Worm (Caenorhabditis elegans) whole organism, L3 larva: ENCODE measurements around the gene K12B6.11.

Source experiments
- aly-2 ChIP-seq: fragments of 150-350 bp; optimal IDR thresholded peaks from 2 replicates; lab custom pipeline; 2014; ENCODE audit warnings: missing biosample characterization, missing genetic modification characterization
- ceh-82 ChIP-seq: fragments of 150-350 bp; optimal IDR thresholded peaks from 2 replicates; lab custom pipeline; 2014; ENCODE audit warnings: missing biosample characterization, missing genetic modification characterization
- elt-1 ChIP-seq: fragments of 150-350 bp; optimal IDR thresholded peaks from 2 replicates; lab custom pipeline; 2014; ENCODE audit warnings: missing biosample characterization, missing genetic modification characterization
- fkh-10 ChIP-seq: sonication (generic microtip); optimal IDR thresholded peaks from 2 replicates; lab custom pipeline; 2017; ENCODE audit warnings: missing biosample characterization, missing genetic modification reagents, missing genetic modification characterization
- nfya-1 ChIP-seq: sonication (generic microtip); optimal IDR thresholded peaks from 2 replicates; lab custom pipeline; 2017; ENCODE audit warnings: missing genetic modification characterization, mild to moderate bottlenecking, missing compliant biosample characterization, antibody characterized with exemption, moderate library complexity; ENCODE audit not compliant: insufficient read depth
- nhr-23 ChIP-seq: fragments of 150-350 bp; optimal IDR thresholded peaks from 2 replicates; lab custom pipeline; 2014; ENCODE audit warnings: missing biosample characterization, missing genetic modification reagents, missing genetic modification characterization
- unc-39 ChIP-seq: sonication (generic microtip); optimal IDR thresholded peaks from 4 replicates; lab custom pipeline; 2017; ENCODE audit warnings: missing biosample characterization, missing genetic modification characterization

ce11 chrV:6268961-6269360, 19.7 kb upstream of the K12B6.11 start:
- TF ChIP-seq nfya-1 (tag; lab: Kevin White, UChicago) (no peak), unc-39 (tag; lab: Kevin White, UChicago) (no peak), nhr-23 (tag; lab: Kevin White, UChicago) (no peak), aly-2 (tag; lab: Kevin White, UChicago) (no peak), ceh-82 (tag; lab: Kevin White, UChicago) (no peak), elt-1 (tag; lab: Kevin White, UChicago) (no peak), fkh-10 (GFP tag; lab: Kevin White, UChicago) (no peak)
